Worm (Caenorhabditis elegans) whole organism, young adult: ENCODE measurements around the gene R05D3.3.

ENCODE experiments used
- D2030.7 ChIP-seq: fragments of 200-800 bp; sonication (Bioruptor generic); IDR thresholded peaks from 2 replicates; pipeline ENCODE4 v1.3.6; 2022; ENCODE audit warnings: missing genetic modification reagents, missing genetic modification characterization, missing compliant biosample characterization
- F39B2.1 ChIP-seq: fragments of 200-800 bp; sonication (Bioruptor generic); IDR thresholded peaks from 2 replicates; pipeline ENCODE4 v1.3.6; 2022; ENCODE audit warnings: missing genetic modification reagents, missing genetic modification characterization, missing compliant biosample characterization
- F49E8.2 ChIP-seq: sonication (generic microtip); optimal IDR thresholded peaks from 3 replicates; lab custom pipeline; 2017; ENCODE audit warnings: missing genetic modification characterization, mild to moderate bottlenecking, missing compliant biosample characterization, antibody characterized with exemption, moderate library complexity; ENCODE audit not compliant: insufficient read depth
- F57A8.1 ChIP-seq: fragments of 200-800 bp; sonication (Bioruptor generic); optimal IDR thresholded peaks from 2 replicates; lab custom pipeline; 2018; ENCODE audit warnings: mild to moderate bottlenecking, missing genetic modification characterization, moderate library complexity, missing compliant biosample characterization
- K12H6.12 ChIP-seq: fragments of 200-800 bp; sonication (Bioruptor generic); optimal IDR thresholded peaks from 2 replicates; lab custom pipeline; 2018; ENCODE audit warnings: mild to moderate bottlenecking, missing genetic modification characterization, missing compliant biosample characterization
- T26A5.8 ChIP-seq: sonication (generic microtip); optimal IDR thresholded peaks from 2 replicates; lab custom pipeline; 2016; ENCODE audit warnings: missing genetic modification characterization, missing compliant biosample characterization
- Y53F4B.3 ChIP-seq: fragments of 200-800 bp; sonication (Bioruptor generic); IDR thresholded peaks from 2 replicates; pipeline ENCODE4 v1.3.6; 2022; ENCODE audit warnings: missing genetic modification reagents, missing genetic modification characterization, missing compliant biosample characterization
- Y67H2A.10 ChIP-seq: fragments of 200-800 bp; sonication (Bioruptor generic); conservative IDR thresholded peaks from 2 replicates; pipeline ENCODE4 v1.3.6; 2022; ENCODE audit warnings: missing genetic modification reagents, missing genetic modification characterization, missing compliant biosample characterization
- attf-5 ChIP-seq: fragments of 200-800 bp; sonication (Bioruptor generic); optimal IDR thresholded peaks from 2 replicates; lab custom pipeline; 2018; ENCODE audit warnings: mild to moderate bottlenecking, missing genetic modification characterization, missing compliant biosample characterization
- cebp-1 ChIP-seq, 2 experiments: fragments of 200-800 bp in 1 of 2; sonication (Bioruptor generic) in 1 of 2; sonication (generic microtip) in 1 of 2; IDR thresholded peaks in 1 of 2; optimal IDR thresholded peaks in 1 of 2; 2 replicates each; pipeline versions ENCODE4 v1.3.6 to Lab custom; 2017 to 2022; ENCODE audit warnings: missing compliant biosample characterization in 2 of 2, missing genetic modification characterization in 2 of 2, mild to moderate bottlenecking in 1 of 2, missing genetic modification reagents in 1 of 2, moderate library complexity in 1 of 2
- cebp-2 ChIP-seq: fragments of 200-800 bp; sonication (Bioruptor generic); IDR thresholded peaks from 2 replicates; pipeline ENCODE4 v1.3.6; 2022; ENCODE audit warnings: missing genetic modification characterization, missing compliant biosample characterization
- chd-7 ChIP-seq: sonication (generic microtip); optimal IDR thresholded peaks from 2 replicates; lab custom pipeline; 2016; ENCODE audit warnings: mild to moderate bottlenecking, missing genetic modification characterization, moderate library complexity, missing compliant biosample characterization
- dox-1 ChIP-seq: fragments of 200-800 bp; sonication (Bioruptor generic); IDR thresholded peaks from 2 replicates; pipeline ENCODE4 v1.3.6; 2022; ENCODE audit warnings: missing genetic modification reagents, missing genetic modification characterization, missing compliant biosample characterization
- egl-18 ChIP-seq: fragments of 200-800 bp; sonication (Bioruptor generic); IDR thresholded peaks from 2 replicates; pipeline ENCODE4 v1.3.6; 2022; ENCODE audit warnings: missing genetic modification reagents, missing genetic modification characterization, missing compliant biosample characterization
- ets-4 ChIP-seq: fragments of 200-800 bp; sonication (Bioruptor generic); optimal IDR thresholded peaks from 2 replicates; lab custom pipeline; 2018; ENCODE audit warnings: mild to moderate bottlenecking, missing genetic modification characterization, missing compliant biosample characterization
- gei-17 ChIP-seq: fragments of 200-800 bp; sonication (Bioruptor generic); optimal IDR thresholded peaks from 2 replicates; lab custom pipeline; 2018; ENCODE audit warnings: mild to moderate bottlenecking, missing genetic modification characterization, missing compliant biosample characterization
- hlh-26 ChIP-seq: fragments of 200-800 bp; sonication (Bioruptor generic); conservative IDR thresholded peaks from 2 replicates; pipeline ENCODE4 v1.3.6; 2022; ENCODE audit warnings: missing genetic modification reagents, missing genetic modification characterization, missing compliant biosample characterization
- hrde-1 ChIP-seq: sonication (generic microtip); optimal IDR thresholded peaks from 2 replicates; lab custom pipeline; 2016; ENCODE audit warnings: missing genetic modification characterization, mild to moderate bottlenecking, missing compliant biosample characterization, moderate library complexity, missing genotype, missing genetic modification reagents, borderline replicate concordance
- lag-1 ChIP-seq: fragments of 200-800 bp; sonication (Bioruptor generic); IDR thresholded peaks from 2 replicates; pipeline ENCODE4 v1.3.6; 2022; ENCODE audit warnings: missing genetic modification reagents, missing genetic modification characterization, missing compliant biosample characterization
- let-526 ChIP-seq: fragments of 200-800 bp; sonication (Bioruptor generic); IDR thresholded peaks from 2 replicates; pipeline ENCODE4 v1.3.6; 2022; ENCODE audit warnings: missing genetic modification reagents, missing genetic modification characterization, missing compliant biosample characterization
- lin-35 ChIP-seq, 3 experiments: fragments of 150-350 bp in 2 of 3; sonication (generic microtip) in 1 of 3; optimal IDR thresholded peaks; 2 replicates each; lab custom pipeline; 2014 to 2018; ENCODE audit warnings: missing biosample characterization in 3 of 3, missing genetic modification characterization in 3 of 3, missing genetic modification reagents in 3 of 3
- lsl-1 ChIP-seq: fragments of 200-800 bp; sonication (Bioruptor generic); optimal IDR thresholded peaks from 2 replicates; lab custom pipeline; 2018; ENCODE audit warnings: mild to moderate bottlenecking, missing genetic modification characterization, moderate library complexity, missing compliant biosample characterization
- madf-8 ChIP-seq: fragments of 200-800 bp; sonication (Bioruptor generic); conservative IDR thresholded peaks from 2 replicates; pipeline ENCODE4 v1.3.6; 2022; ENCODE audit warnings: missing genetic modification reagents, missing genetic modification characterization, missing compliant biosample characterization
- mel-28 ChIP-seq: sonication (generic microtip); optimal IDR thresholded peaks from 2 replicates; lab custom pipeline; 2016; ENCODE audit warnings: borderline replicate concordance, mild to moderate bottlenecking, missing genetic modification characterization, missing compliant biosample characterization
- nfya-1 ChIP-seq: sonication (generic microtip); optimal IDR thresholded peaks from 2 replicates; lab custom pipeline; 2017; ENCODE audit warnings: antibody characterized with exemption, missing compliant biosample characterization, missing genetic modification characterization, borderline replicate concordance; ENCODE audit not compliant: insufficient read depth
- nfyb-1 ChIP-seq: fragments of 200-800 bp; sonication (Bioruptor generic); IDR thresholded peaks from 2 replicates; pipeline ENCODE4 v1.3.6; 2022; ENCODE audit warnings: missing genetic modification reagents, missing genetic modification characterization, missing compliant biosample characterization
- nhr-80 ChIP-seq: sonication (generic microtip); optimal IDR thresholded peaks from 2 replicates; lab custom pipeline; 2016; ENCODE audit warnings: missing genetic modification characterization, missing compliant biosample characterization
- pha-4 ChIP-seq: fragments of 150-350 bp; sonication (generic microtip); optimal IDR thresholded peaks from 2 replicates; lab custom pipeline; 2014; ENCODE audit warnings: missing biosample characterization, missing genetic modification reagents, missing genetic modification characterization
- rpc-1 ChIP-seq, 2 experiments: fragments of 150-350 bp in 1 of 2; sonication (generic microtip) in 1 of 2; optimal IDR thresholded peaks; 2 replicates each; lab custom pipeline; 2014 to 2018; ENCODE audit warnings: missing biosample characterization in 1 of 2, missing genetic modification characterization in 1 of 2, missing genetic modification reagents in 1 of 2, missing genotype in 1 of 2
- somi-1 ChIP-seq: fragments of 200-800 bp; sonication (Bioruptor generic); optimal IDR thresholded peaks from 2 replicates; lab custom pipeline; 2018; ENCODE audit warnings: mild to moderate bottlenecking, missing genetic modification characterization, missing compliant biosample characterization
- tbx-9 ChIP-seq: sonication (generic microtip); optimal IDR thresholded peaks from 2 replicates; lab custom pipeline; 2016; ENCODE audit warnings: borderline replicate concordance, missing genetic modification characterization, inconsistent platforms, missing compliant biosample characterization
- xnd-1 ChIP-seq: sonication (generic microtip); optimal IDR thresholded peaks from 2 replicates; lab custom pipeline; 2016; ENCODE audit warnings: missing genotype, missing genetic modification reagents, missing genetic modification characterization, missing compliant biosample characterization
- zim-3 ChIP-seq: sonication (generic microtip); optimal IDR thresholded peaks from 2 replicates; lab custom pipeline; 2017; ENCODE audit warnings: mild to moderate bottlenecking, missing genetic modification characterization, moderate library complexity, missing compliant biosample characterization
- ztf-25 ChIP-seq: fragments of 200-800 bp; sonication (Bioruptor generic); IDR thresholded peaks from 2 replicates; pipeline ENCODE4 v1.3.6; 2022; ENCODE audit warnings: missing genetic modification reagents, missing genetic modification characterization, missing compliant biosample characterization

The R05D3.3 gene

ce11 chrIII:8395685-8396084 lies 31.9 kb downstream of the R05D3.3 start, which contains the start of gene ZK353.3:
Gene ZK353.3, plus strand, starts transcription at chrIII:8395985.
- TF ChIP-seq chd-7, result no peak
- TF ChIP-seq mel-28 (tag; lab: Kevin White, UChicago), result no peak
- TF ChIP-seq F57A8.1 (GFP tag; lab: Kevin White, UChicago), result no peak
- TF ChIP-seq xnd-1 (tag; lab: Kevin White, UChicago), result no peak
- TF ChIP-seq hrde-1 (tag; lab: Kevin White, UChicago), result no peak
- TF ChIP-seq cebp-1 (GFP tag; IDR thresholded peaks at IDR 0.05; lab: Robert Waterston, UW), result no peak
- no peak for TF ChIP-seq cebp-1 (tag; optimal IDR thresholded peaks at IDR 0.05; lab: Kevin White, UChicago)
- no peak for TF ChIP-seq F39B2.1 (GFP tag; lab: Robert Waterston, UW)
- no peak for TF ChIP-seq K12H6.12 (tag; lab: Kevin White, UChicago)
- no peak for TF ChIP-seq lsl-1 (GFP tag; lab: Kevin White, UChicago)
- no peak for TF ChIP-seq D2030.7 (GFP tag; lab: Robert Waterston, UW)
- no peak for TF ChIP-seq egl-18
- TF ChIP-seq F49E8.2, result no peak
- TF ChIP-seq nfya-1, result no peak
- TF ChIP-seq tbx-9 (tag; lab: Kevin White, UChicago), result no peak
- no peak for TF ChIP-seq lin-35 (GFP tag; optimal IDR thresholded peaks at IDR 0.05; lab: Kevin White, UChicago)
- TF ChIP-seq gei-17, result no peak
- TF ChIP-seq pha-4, result no peak
- TF ChIP-seq let-526 (GFP tag; lab: Robert Waterston, UW), result no peak
- no peak for TF ChIP-seq ztf-25

ce11 chrIII:8398411-8398810 lies 34.6 kb downstream of the R05D3.3 start, which contains the start of gene ZK353.2:
Gene ZK353.2, plus strand, starts transcription at chrIII:8398711.
- TF ChIP-seq cebp-2 (no peak), Y53F4B.3 (no peak), somi-1 (GFP tag; lab: Kevin White, UChicago) (no peak), attf-5 (GFP tag; lab: Kevin White, UChicago) (no peak)

- TF ChIP-seq nhr-80 (tag; lab: Kevin White, UChicago), result peak; percentile 97
- 0 out of 2 replicates have a peak, but pooled peaks have one; percentile 35 for TF ChIP-seq cebp-1 (GFP tag; IDR thresholded peaks at IDR 0.05; lab: Robert Waterston, UW)
- no peak for TF ChIP-seq cebp-1 (tag; optimal IDR thresholded peaks at IDR 0.05; lab: Kevin White, UChicago)
- TF ChIP-seq madf-8 (GFP tag; lab: Robert Waterston, UW), result no peak
- TF ChIP-seq nfyb-1 (GFP tag; lab: Robert Waterston, UW), result 0 out of 2 replicates have a peak, but pooled peaks have one; percentile 42
- TF ChIP-seq lag-1 (GFP tag; lab: Robert Waterston, UW), result no peak
- peak; percentile 44; the same call in 1 of the 2 replicates for TF ChIP-seq dox-1 (GFP tag; lab: Robert Waterston, UW)
- TF ChIP-seq ets-4 (GFP tag; lab: Kevin White, UChicago), result peak; percentile 66
These were observed 36.7 kb downstream of the R05D3.3 start for ce11 chrIII:8400478-8400877.

ce11 chrIII:8401887-8402286 lies 38.1 kb downstream of the R05D3.3 start, which contains the start of gene lap-1:
Gene lap-1, minus strand, starts transcription at chrIII:8401928.
- peak; percentile 48 for TF ChIP-seq nhr-80 (tag; lab: Kevin White, UChicago)
- TF ChIP-seq cebp-1 (GFP tag; IDR thresholded peaks at IDR 0.05; lab: Robert Waterston, UW), result no peak
- TF ChIP-seq cebp-1 (tag; optimal IDR thresholded peaks at IDR 0.05; lab: Kevin White, UChicago), result peak; percentile 28
- TF ChIP-seq rpc-1 (optimal IDR thresholded peaks at IDR 0.05; lab: Kevin White, UChicago), result no peak
- no peak for TF ChIP-seq rpc-1 (tag; optimal IDR thresholded peaks at IDR 0.05; lab: Kevin White, UChicago)
- no peak for TF ChIP-seq T26A5.8 (tag; lab: Kevin White, UChicago)
- TF ChIP-seq hlh-26 (GFP tag; lab: Robert Waterston, UW), result no peak
- no peak for TF ChIP-seq Y67H2A.10 (GFP tag; lab: Robert Waterston, UW)
- TF ChIP-seq zim-3, result no peak
- TF ChIP-seq, all 124 proteins: peak for 2
